Fruit fly (Drosophila melanogaster) whole organism, adult: ENCODE data around the gene slo.

Experiments used
- CG11617 ChIP-seq: fragments of 200-800 bp; sonication (Bioruptor generic); optimal IDR thresholded peaks from 2 replicates; lab custom pipeline; 2017; ENCODE audit warnings: mild to moderate bottlenecking, missing biosample characterization, missing genetic modification reagents, missing genetic modification characterization
- CG12768 ChIP-seq: fragments of 200-800 bp; sonication (Bioruptor generic); optimal IDR thresholded peaks from 2 replicates; lab custom pipeline; 2017; ENCODE audit warnings: missing biosample characterization, missing genetic modification characterization, mild to moderate bottlenecking, moderate library complexity, missing genetic modification reagents
- CG14711 ChIP-seq: fragments of 200-800 bp; sonication (Bioruptor generic); optimal IDR thresholded peaks from 2 replicates; lab custom pipeline; 2018; ENCODE audit warnings: missing biosample characterization, mild to moderate bottlenecking, missing genetic modification characterization, moderate library complexity
- CG1620 ChIP-seq: fragments of 200-800 bp; sonication (Bioruptor generic); optimal IDR thresholded peaks from 2 replicates; lab custom pipeline; 2016; ENCODE audit warnings: missing biosample characterization, missing genetic modification characterization
- CG33017 ChIP-seq: fragments of 200-800 bp; sonication (Bioruptor generic); optimal IDR thresholded peaks from 2 replicates; lab custom pipeline; 2018; ENCODE audit warnings: missing biosample characterization, mild to moderate bottlenecking, missing genetic modification characterization, moderate library complexity
- CG5204 ChIP-seq: fragments of 200-800 bp; sonication (Bioruptor generic); optimal IDR thresholded peaks from 2 replicates; lab custom pipeline; 2016; ENCODE audit warnings: missing biosample characterization, missing genetic modification characterization
- CG7045 ChIP-seq: fragments of 200-800 bp; sonication (Bioruptor generic); optimal IDR thresholded peaks from 2 replicates; lab custom pipeline; 2017; ENCODE audit warnings: missing biosample characterization, mild to moderate bottlenecking, missing genetic modification characterization
- CG7101 ChIP-seq: fragments of 200-800 bp; sonication (Bioruptor generic); optimal IDR thresholded peaks from 2 replicates; lab custom pipeline; 2018; ENCODE audit warnings: missing biosample characterization, mild to moderate bottlenecking, missing genetic modification characterization, moderate library complexity
- Clk ChIP-seq: fragments of 200-800 bp; sonication (Bioruptor generic); optimal IDR thresholded peaks from 2 replicates; lab custom pipeline; 2017; ENCODE audit warnings: missing biosample characterization, missing genetic modification characterization
- Crg-1 ChIP-seq: fragments of 200-800 bp; sonication (Bioruptor generic); optimal IDR thresholded peaks from 2 replicates; lab custom pipeline; 2016; ENCODE audit warnings: missing biosample characterization, missing genetic modification characterization
- Hr96 ChIP-seq: fragments of 200-800 bp; sonication (Bioruptor generic); optimal IDR thresholded peaks from 2 replicates; lab custom pipeline; 2016; ENCODE audit warnings: missing biosample characterization, missing genetic modification characterization
- Mnt ChIP-seq: fragments of 200-800 bp; sonication (Bioruptor generic); optimal IDR thresholded peaks from 2 replicates; lab custom pipeline; 2016; ENCODE audit warnings: missing biosample characterization, mild to moderate bottlenecking, missing genetic modification characterization
- bab1 ChIP-seq: fragments of 200-800 bp; sonication (Bioruptor generic); optimal IDR thresholded peaks from 3 replicates; lab custom pipeline; 2019; ENCODE audit warnings: missing biosample characterization, mild to moderate bottlenecking, missing genetic modification characterization, moderate library complexity
- cic ChIP-seq: fragments of 200-800 bp; sonication (Bioruptor generic); optimal IDR thresholded peaks from 2 replicates; lab custom pipeline; 2017; ENCODE audit warnings: missing biosample characterization, mild to moderate bottlenecking, missing genetic modification characterization, moderate library complexity
- cnc ChIP-seq, 2 experiments: fragments of >200 bp; optimal IDR thresholded peaks; 2 replicates each; lab custom pipeline; 2017
- kay ChIP-seq: fragments of 200-800 bp; sonication (Bioruptor generic); peaks from one replicate; lab custom pipeline; 2016; ENCODE audit warnings: missing biosample characterization, missing genetic modification characterization, borderline replicate concordance
- ovo ChIP-seq: fragments of 200-800 bp; sonication (Bioruptor generic); optimal IDR thresholded peaks from 2 replicates; lab custom pipeline; 2016; ENCODE audit warnings: missing biosample characterization, missing genetic modification characterization
- pad ChIP-seq: fragments of 200-800 bp; sonication (Bioruptor generic); optimal IDR thresholded peaks from 3 replicates; lab custom pipeline; 2017; ENCODE audit warnings: missing biosample characterization, missing genetic modification characterization, mild to moderate bottlenecking, moderate library complexity, missing genetic modification reagents
- tj ChIP-seq: fragments of 200-800 bp; sonication (Bioruptor generic); optimal IDR thresholded peaks from 3 replicates; lab custom pipeline; 2017; ENCODE audit warnings: missing biosample characterization, mild to moderate bottlenecking, missing genetic modification characterization, moderate library complexity
- toe ChIP-seq: fragments of 200-800 bp; sonication (Bioruptor generic); optimal IDR thresholded peaks from 2 replicates; lab custom pipeline; 2016; ENCODE audit warnings: missing biosample characterization, missing genetic modification characterization

The slo gene

dm6 chr3R:24667538-24668207, 5.4 kb downstream of the slo start:
- TF ChIP-seq Mnt (GFP tag; lab: Kevin White, UChicago): no peak
- TF ChIP-seq CG14711: no peak
- TF ChIP-seq CG7101 (tag; lab: Kevin White, UChicago): no peak
- no peak for TF ChIP-seq kay (GFP tag; lab: Kevin White, UChicago)
- no peak for TF ChIP-seq CG7045 (GFP tag; lab: Kevin White, UChicago)
- TF ChIP-seq CG12768 (GFP tag; lab: Kevin White, UChicago): no peak
- TF ChIP-seq CG11617 (GFP tag; lab: Kevin White, UChicago): no peak
- no peak for TF ChIP-seq cnc (optimal IDR thresholded peaks at IDR 0.05; lab: Kevin White, UChicago)
- TF ChIP-seq CG1620 (GFP tag; lab: Kevin White, UChicago): no peak
- TF ChIP-seq CG5204 (GFP tag; lab: Kevin White, UChicago): no peak
- TF ChIP-seq Hr96 (GFP tag; lab: Kevin White, UChicago): no peak

- TF ChIP-seq CG1620 (GFP tag; lab: Kevin White, UChicago): no peak
- no peak for TF ChIP-seq Mnt (GFP tag; lab: Kevin White, UChicago)
- TF ChIP-seq Crg-1: no peak
- no peak for TF ChIP-seq pad
- no peak for TF ChIP-seq CG14711
- no peak for TF ChIP-seq CG12768 (GFP tag; lab: Kevin White, UChicago)
- TF ChIP-seq bab1: no peak
Observed at dm6 chr3R:24671662-24672061, 9.4 kb downstream of the slo start.

dm6 chr3R:24692863-24693262, 30.6 kb downstream of the slo start:
- no peak for TF ChIP-seq tj
- TF ChIP-seq ovo: no peak
- TF ChIP-seq bab1: no peak
- TF ChIP-seq CG12768 (GFP tag; lab: Kevin White, UChicago): no peak

- TF ChIP-seq CG14711: no peak
- no peak for TF ChIP-seq CG7045 (GFP tag; lab: Kevin White, UChicago)
- no peak for TF ChIP-seq toe (GFP tag; lab: Kevin White, UChicago)
- no peak for TF ChIP-seq cic (GFP tag; lab: Kevin White, UChicago)
- TF ChIP-seq Crg-1: no peak
- no peak for TF ChIP-seq CG12768 (GFP tag; lab: Kevin White, UChicago)
- no peak for TF ChIP-seq bab1
- no peak for TF ChIP-seq Mnt (GFP tag; lab: Kevin White, UChicago)
- TF ChIP-seq CG33017 (tag; lab: Kevin White, UChicago): no peak
- TF ChIP-seq CG1620 (GFP tag; lab: Kevin White, UChicago): no peak
- no peak for TF ChIP-seq Hr96 (GFP tag; lab: Kevin White, UChicago)
- no peak for TF ChIP-seq CG11617 (GFP tag; lab: Kevin White, UChicago)
- no peak for TF ChIP-seq kay (GFP tag; lab: Kevin White, UChicago)
- no peak for TF ChIP-seq Clk (GFP tag; lab: Kevin White, UChicago)
- TF ChIP-seq CG5204 (GFP tag; lab: Kevin White, UChicago): no peak
- no peak for TF ChIP-seq cnc (optimal IDR thresholded peaks at IDR 0.05; lab: Kevin White, UChicago)
- no peak for TF ChIP-seq tj
Observed at dm6 chr3R:24699309-24699708, 37.0 kb downstream of the slo start.

- TF ChIP-seq CG5204 (GFP tag; lab: Kevin White, UChicago): no peak
- TF ChIP-seq toe (GFP tag; lab: Kevin White, UChicago): no peak
- no peak for TF ChIP-seq bab1
- TF ChIP-seq cic (GFP tag; lab: Kevin White, UChicago): no peak
- TF ChIP-seq Crg-1: no peak
- TF ChIP-seq Clk (GFP tag; lab: Kevin White, UChicago): no peak
- no peak for TF ChIP-seq CG7101 (tag; lab: Kevin White, UChicago)
- no peak for TF ChIP-seq CG7045 (GFP tag; lab: Kevin White, UChicago)
- TF ChIP-seq CG14711: no peak
- TF ChIP-seq CG12768 (GFP tag; lab: Kevin White, UChicago): no peak
- no peak for TF ChIP-seq Hr96 (GFP tag; lab: Kevin White, UChicago)
- TF ChIP-seq Mnt (GFP tag; lab: Kevin White, UChicago): no peak
- TF ChIP-seq kay (GFP tag; lab: Kevin White, UChicago): no peak
- no peak for TF ChIP-seq tj
- no peak for TF ChIP-seq cnc (optimal IDR thresholded peaks at IDR 0.05; lab: Kevin White, UChicago)
- no peak for TF ChIP-seq pad
- no peak for TF ChIP-seq CG11617 (GFP tag; lab: Kevin White, UChicago)
- no peak for TF ChIP-seq ovo
- TF ChIP-seq CG1620 (GFP tag; lab: Kevin White, UChicago): no peak
- TF ChIP-seq CG33017 (tag; lab: Kevin White, UChicago): no peak
Observed at dm6 chr3R:24712375-24712830, 50.1 kb downstream of the slo start, which contains the start of the genes CG13627 and CG46316. Gene CG13627, plus strand, starts transcription at chr3R:24712780. Gene CG46316, plus strand, starts transcription at chr3R:24712780.

- TF ChIP-seq kay (GFP tag; lab: Kevin White, UChicago): no peak
- no peak for TF ChIP-seq cic (GFP tag; lab: Kevin White, UChicago)
- TF ChIP-seq CG33017 (tag; lab: Kevin White, UChicago): no peak
- TF ChIP-seq CG14711: no peak
- no peak for TF ChIP-seq Crg-1
Observed at dm6 chr3R:24717289-24717688, 55.0 kb downstream of the slo start, which contains the start of gene Polr2L. Gene Polr2L, plus strand, starts transcription at chr3R:24717511.
